Worm (Caenorhabditis elegans) whole organism, midembryonic: ENCODE results near the gene ttr-17.

ENCODE experiments used
- flt-1 ChIP-seq: fragments of 200-800 bp; sonication (Bioruptor generic); IDR thresholded peaks from 2 replicates; pipeline ENCODE4 v1.3.6; 2022; ENCODE audit warnings: missing genetic modification characterization, missing compliant biosample characterization
- klf-2 ChIP-seq: fragments of 200-800 bp; sonication (Bioruptor generic); conservative IDR thresholded peaks from 2 replicates; pipeline ENCODE4 v1.3.6; 2022; ENCODE audit warnings: missing genetic modification reagents, missing genetic modification characterization, missing compliant biosample characterization
- tab-1 ChIP-seq: fragments of 200-800 bp; sonication (Bioruptor generic); IDR thresholded peaks from 2 replicates; pipeline ENCODE4 v1.3.6; 2022; ENCODE audit warnings: missing genetic modification characterization, missing compliant biosample characterization

DNA sequence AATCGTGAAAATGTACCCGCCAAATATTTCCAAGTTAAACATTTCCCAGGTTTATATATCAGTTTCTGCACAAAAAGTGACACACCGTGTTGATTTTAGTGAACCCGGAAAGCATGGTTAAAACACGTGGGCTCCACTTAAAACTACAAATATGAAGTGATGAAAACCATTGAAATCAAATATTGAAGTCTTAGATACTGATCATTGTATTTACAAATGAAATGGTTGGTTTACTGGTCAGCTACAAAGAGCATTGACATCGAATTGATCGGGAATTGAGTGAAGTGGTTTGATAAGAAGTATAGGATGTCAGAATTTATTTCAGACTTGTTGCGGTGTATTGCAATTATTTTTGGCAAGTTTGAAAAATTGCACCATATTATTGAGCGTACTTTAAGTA, 37.4 kb downstream of the ttr-17 start, which contains the start of gene hrg-5:
- TF ChIP-seq klf-2 (GFP tag; lab: Robert Waterston, UW): no peak
- TF ChIP-seq tab-1: no peak
- TF ChIP-seq flt-1 (GFP tag; lab: Robert Waterston, UW): no peak
